Worm (Caenorhabditis elegans) whole organism, early embryonic: ENCODE measurements around the gene F29F11.20.

Experiments used
- aly-1 ChIP-seq: sonication (generic microtip); optimal IDR thresholded peaks from 2 replicates; lab custom pipeline; 2016; ENCODE audit warnings: missing genetic modification characterization, missing compliant biosample characterization
- ama-1 ChIP-seq: fragments of 150-350 bp; optimal IDR thresholded peaks from 2 replicates; lab custom pipeline; 2014
- ceh-13 ChIP-seq: fragments of 200-800 bp; sonication (Bioruptor generic); optimal IDR thresholded peaks from 2 replicates; lab custom pipeline; 2018; ENCODE audit warnings: mild to moderate bottlenecking, missing genetic modification characterization, missing compliant biosample characterization
- hmg-4 ChIP-seq: fragments of 200-800 bp; sonication (Bioruptor generic); optimal IDR thresholded peaks from 2 replicates; lab custom pipeline; 2018; ENCODE audit warnings: mild to moderate bottlenecking, missing genetic modification characterization, missing compliant biosample characterization
- pes-1 ChIP-seq: fragments of 200-800 bp; sonication (Bioruptor generic); IDR thresholded peaks from 2 replicates; pipeline ENCODE4 v1.3.6; 2022; ENCODE audit warnings: missing genetic modification reagents, missing genetic modification characterization, missing compliant biosample characterization

DNA sequence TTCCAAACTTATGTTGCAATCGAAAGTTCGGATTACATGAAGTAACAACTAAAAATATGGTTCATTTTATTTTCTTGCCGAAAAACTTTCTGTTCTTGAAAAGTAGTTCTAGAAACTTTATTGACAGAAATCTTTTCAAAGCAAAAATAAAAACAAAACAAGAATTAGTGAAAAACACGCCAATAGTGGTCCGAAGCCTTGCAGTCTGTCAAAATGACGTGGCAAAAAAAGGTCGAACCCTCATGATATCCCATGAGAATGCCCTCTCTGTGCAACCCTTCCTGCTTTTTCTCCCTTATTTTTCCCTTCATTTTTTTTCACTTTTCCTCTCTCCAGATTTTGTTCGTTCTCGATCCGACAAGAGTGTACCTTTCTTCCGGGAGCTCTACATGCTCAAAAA is 11.4 kb downstream of the F29F11.20 start:
- TF ChIP-seq hmg-4 (GFP tag; lab: Kevin White, UChicago) = no peak
- TF ChIP-seq ama-1 (lab: Kevin White, UChicago) = no peak
- TF ChIP-seq ceh-13 = no peak
- TF ChIP-seq pes-1 (GFP tag; lab: Robert Waterston, UW) = no peak
- TF ChIP-seq aly-1 (tag; lab: Kevin White, UChicago) = no peak
